Fruit fly (Drosophila melanogaster) whole organism, pupa: ENCODE data around the gene CG32219.

ENCODE experiments used
- D1 ChIP-seq: fragments of 200-800 bp; sonication (Bioruptor generic); optimal IDR thresholded peaks from 2 replicates; lab custom pipeline; 2018; ENCODE audit warnings: missing biosample characterization, mild to moderate bottlenecking, missing genetic modification characterization, moderate library complexity
- Snoo ChIP-seq: fragments of 200-800 bp; sonication (Bioruptor generic); optimal IDR thresholded peaks from 3 replicates; lab custom pipeline; 2017; ENCODE audit warnings: missing biosample characterization, mild to moderate bottlenecking, missing genetic modification characterization, inconsistent platforms

DNA sequence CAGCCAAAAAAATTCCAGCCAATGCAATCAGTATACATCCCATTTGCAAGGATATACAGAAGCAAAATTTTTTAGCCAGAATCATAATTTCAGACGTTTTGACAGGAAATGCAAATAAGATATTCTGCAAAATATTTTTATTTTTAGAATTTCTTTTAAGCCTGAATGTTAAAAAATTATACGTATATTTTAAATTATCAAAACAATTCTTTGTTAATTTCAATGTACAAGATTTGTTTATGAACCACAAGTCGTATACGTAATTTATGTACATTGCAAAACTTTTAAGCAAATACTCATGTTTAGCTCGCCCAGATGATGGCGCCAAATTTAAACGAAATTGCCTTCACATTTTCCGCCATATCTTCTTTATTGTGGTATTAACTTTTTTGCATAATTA, 3.5 kb upstream of the CG32219 start, which contains the start of gene CG42654:
- TF ChIP-seq D1 (tag; lab: Kevin White, UChicago) (no peak), Snoo (no peak)
